Worm (Caenorhabditis elegans): Measurements from ENCODE around the gene pitr-2.

DNA sequence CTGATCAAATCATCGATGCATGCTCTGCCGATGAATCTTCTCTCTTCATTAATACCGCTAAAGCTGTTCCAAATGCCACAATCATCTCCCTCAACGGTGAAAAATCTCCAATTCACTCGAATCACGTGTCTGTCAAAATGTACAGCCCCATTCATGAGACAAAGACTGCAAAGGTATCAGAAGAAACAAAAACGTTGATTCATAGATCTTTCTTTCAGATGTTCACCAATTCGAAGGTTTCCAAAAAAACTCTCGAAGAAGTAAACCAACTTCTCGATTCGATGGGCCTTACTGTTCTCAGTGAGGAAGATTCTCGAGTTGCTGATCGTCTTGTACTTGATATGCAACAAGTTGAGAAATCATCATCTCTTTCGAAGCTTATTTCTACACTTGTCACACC is 40.8 kb downstream of the pitr-2 start:
- TF ChIP-seq ZK546.5 (tag; optimal IDR thresholded peaks at IDR 0.05) (no peak), pha-4 (GFP tag; IDR thresholded peaks at IDR 0.05) (no peak), pha-4 (tag; optimal IDR thresholded peaks at IDR 0.05) (no peak), lsy-2 (tag; optimal IDR thresholded peaks at IDR 0.05) (no peak), lin-13 (GFP tag; optimal IDR thresholded peaks at IDR 0.05) (no peak), zfp-2 (tag; optimal IDR thresholded peaks at IDR 0.05) (no peak), fkh-10 (GFP tag; optimal IDR thresholded peaks at IDR 0.05) (no peak)
